Worm (Caenorhabditis elegans) whole organism, young adult: Measurements from ENCODE around the gene dsl-5.

Experiments
- B0261.1 ChIP-seq: sonication (generic microtip); optimal IDR thresholded peaks from 2 replicates; lab custom pipeline; 2016; ENCODE audit warnings: mild to moderate bottlenecking, missing genetic modification characterization, moderate library complexity, missing compliant biosample characterization
- D2030.7 ChIP-seq: fragments of 200-800 bp; sonication (Bioruptor generic); IDR thresholded peaks from 2 replicates; pipeline ENCODE4 v1.3.6; 2022; ENCODE audit warnings: missing genetic modification reagents, missing genetic modification characterization, missing compliant biosample characterization
- F23B12.7 ChIP-seq: sonication (generic microtip); optimal IDR thresholded peaks from 2 replicates; lab custom pipeline; 2017; ENCODE audit warnings: missing genetic modification characterization, mild to moderate bottlenecking, missing compliant biosample characterization, antibody characterized with exemption, moderate library complexity; ENCODE audit not compliant: insufficient read depth
- F57C9.4 ChIP-seq: sonication (generic microtip); optimal IDR thresholded peaks from 2 replicates; lab custom pipeline; 2017; ENCODE audit warnings: mild to moderate bottlenecking, missing genetic modification characterization, missing compliant biosample characterization
- K12H6.12 ChIP-seq: fragments of 200-800 bp; sonication (Bioruptor generic); optimal IDR thresholded peaks from 2 replicates; lab custom pipeline; 2018; ENCODE audit warnings: mild to moderate bottlenecking, missing genetic modification characterization, missing compliant biosample characterization
- Y56A3A.18 ChIP-seq: fragments of 200-800 bp; sonication (Bioruptor generic); IDR thresholded peaks from 2 replicates; pipeline ENCODE4 v1.3.6; 2022; ENCODE audit warnings: missing genetic modification reagents, missing genetic modification characterization, missing compliant biosample characterization
- akir-1 ChIP-seq: fragments of 200-800 bp; sonication (Bioruptor generic); optimal IDR thresholded peaks from 2 replicates; lab custom pipeline; 2018; ENCODE audit warnings: mild to moderate bottlenecking, missing genetic modification characterization, moderate library complexity, missing compliant biosample characterization
- ama-1 ChIP-seq, 3 experiments: fragments of 150-350 bp in 1 of 3; sonication (generic microtip) in 2 of 3; optimal IDR thresholded peaks; 2 replicates each; lab custom pipeline; 2014 to 2018; ENCODE audit warnings: missing biosample characterization in 2 of 3, missing genetic modification characterization in 2 of 3, missing genetic modification reagents in 2 of 3
- athp-1 ChIP-seq: sonication (generic microtip); optimal IDR thresholded peaks from 2 replicates; lab custom pipeline; 2017; ENCODE audit warnings: mild to moderate bottlenecking, missing genetic modification characterization, missing compliant biosample characterization
- attf-3 ChIP-seq: fragments of 200-800 bp; sonication (Bioruptor generic); conservative IDR thresholded peaks from 2 replicates; pipeline ENCODE4 v1.3.6; 2022; ENCODE audit warnings: missing genetic modification reagents, missing genetic modification characterization, missing compliant biosample characterization
- attf-5 ChIP-seq: fragments of 200-800 bp; sonication (Bioruptor generic); optimal IDR thresholded peaks from 2 replicates; lab custom pipeline; 2018; ENCODE audit warnings: mild to moderate bottlenecking, missing genetic modification characterization, missing compliant biosample characterization
- attf-6 ChIP-seq: fragments of 200-800 bp; sonication (Bioruptor generic); IDR thresholded peaks from 2 replicates; pipeline ENCODE4 v1.3.6; 2022; ENCODE audit warnings: missing genetic modification reagents, missing genetic modification characterization, missing compliant biosample characterization
- cebp-1 ChIP-seq, 2 experiments: fragments of 200-800 bp in 1 of 2; sonication (Bioruptor generic) in 1 of 2; sonication (generic microtip) in 1 of 2; IDR thresholded peaks in 1 of 2; optimal IDR thresholded peaks in 1 of 2; 2 replicates each; pipeline versions ENCODE4 v1.3.6 to Lab custom; 2017 to 2022; ENCODE audit warnings: missing compliant biosample characterization in 2 of 2, missing genetic modification characterization in 2 of 2, mild to moderate bottlenecking in 1 of 2, missing genetic modification reagents in 1 of 2, moderate library complexity in 1 of 2
- ceh-100 ChIP-seq: fragments of 200-800 bp; sonication (Bioruptor generic); IDR thresholded peaks from 2 replicates; pipeline ENCODE4 v1.3.6; 2022; ENCODE audit warnings: missing genetic modification reagents, missing genetic modification characterization, missing compliant biosample characterization
- ceh-91 ChIP-seq: fragments of 200-800 bp; sonication (Bioruptor generic); IDR thresholded peaks from 2 replicates; pipeline ENCODE4 v1.3.6; 2022; ENCODE audit warnings: missing genetic modification reagents, missing genetic modification characterization, missing compliant biosample characterization
- die-1 ChIP-seq: sonication (generic microtip); optimal IDR thresholded peaks from 2 replicates; lab custom pipeline; 2016; ENCODE audit warnings: missing genotype, mild to moderate bottlenecking, missing genetic modification characterization, missing compliant biosample characterization
- dox-1 ChIP-seq: fragments of 200-800 bp; sonication (Bioruptor generic); IDR thresholded peaks from 2 replicates; pipeline ENCODE4 v1.3.6; 2022; ENCODE audit warnings: missing genetic modification reagents, missing genetic modification characterization, missing compliant biosample characterization
- dpl-1 ChIP-seq: fragments of 150-350 bp; optimal IDR thresholded peaks from 2 replicates; lab custom pipeline; 2014; ENCODE audit warnings: missing biosample characterization, missing genetic modification reagents, missing genetic modification characterization
- efl-1 ChIP-seq: fragments of 150-350 bp; optimal IDR thresholded peaks from 2 replicates; lab custom pipeline; 2014; ENCODE audit warnings: missing biosample characterization, missing genetic modification reagents, missing genetic modification characterization
- egl-44 ChIP-seq: fragments of 200-800 bp; sonication (Bioruptor generic); IDR thresholded peaks from 2 replicates; pipeline ENCODE4 v1.3.6; 2022; ENCODE audit warnings: missing genetic modification reagents, missing genetic modification characterization, missing compliant biosample characterization
- hsf-1 ChIP-seq: fragments of 200-800 bp; sonication (Bioruptor generic); IDR thresholded peaks from 2 replicates; pipeline ENCODE4 v1.3.6; 2022; ENCODE audit warnings: missing genetic modification reagents, missing genetic modification characterization, missing compliant biosample characterization
- lag-1 ChIP-seq: fragments of 200-800 bp; sonication (Bioruptor generic); IDR thresholded peaks from 2 replicates; pipeline ENCODE4 v1.3.6; 2022; ENCODE audit warnings: missing genetic modification reagents, missing genetic modification characterization, missing compliant biosample characterization
- let-607 ChIP-seq, 2 experiments: fragments of 200-800 bp in 1 of 2; sonication (Bioruptor generic) in 1 of 2; sonication (generic microtip) in 1 of 2; optimal IDR thresholded peaks; 2 replicates each; lab custom pipeline; 2016 to 2018; ENCODE audit warnings: mild to moderate bottlenecking in 2 of 2, missing compliant biosample characterization in 2 of 2, missing genetic modification characterization in 2 of 2, moderate library complexity in 2 of 2, missing genotype in 1 of 2
- lin-35 ChIP-seq, 3 experiments: fragments of 150-350 bp in 2 of 3; sonication (generic microtip) in 1 of 3; optimal IDR thresholded peaks; 2 replicates each; lab custom pipeline; 2014 to 2018; ENCODE audit warnings: missing biosample characterization in 3 of 3, missing genetic modification characterization in 3 of 3, missing genetic modification reagents in 3 of 3
- lin-54 ChIP-seq: fragments of 200-800 bp; sonication (Bioruptor generic); optimal IDR thresholded peaks from 2 replicates; lab custom pipeline; 2018; ENCODE audit warnings: mild to moderate bottlenecking, missing genetic modification characterization, missing compliant biosample characterization
- lsy-27 ChIP-seq: sonication (generic microtip); optimal IDR thresholded peaks from 2 replicates; lab custom pipeline; 2017; ENCODE audit warnings: missing genetic modification characterization, mild to moderate bottlenecking, missing compliant biosample characterization, antibody characterized with exemption, missing genotype, borderline replicate concordance; ENCODE audit not compliant: insufficient read depth
- madf-6 ChIP-seq: fragments of 200-800 bp; sonication (Bioruptor generic); IDR thresholded peaks from 2 replicates; pipeline ENCODE4 v1.3.6; 2022; ENCODE audit warnings: missing genetic modification reagents, missing genetic modification characterization, missing compliant biosample characterization
- madf-8 ChIP-seq: fragments of 200-800 bp; sonication (Bioruptor generic); conservative IDR thresholded peaks from 2 replicates; pipeline ENCODE4 v1.3.6; 2022; ENCODE audit warnings: missing genetic modification reagents, missing genetic modification characterization, missing compliant biosample characterization
- mcd-1 ChIP-seq: fragments of 200-800 bp; sonication (Bioruptor generic); IDR thresholded peaks from 2 replicates; pipeline ENCODE4 v1.3.6; 2022; ENCODE audit warnings: missing genetic modification reagents, missing genetic modification characterization, missing compliant biosample characterization
- mes-4 ChIP-seq: sonication (generic microtip); optimal IDR thresholded peaks from 2 replicates; lab custom pipeline; 2016; ENCODE audit warnings: missing genotype, missing genetic modification characterization, missing compliant biosample characterization
- nfyb-1 ChIP-seq: fragments of 200-800 bp; sonication (Bioruptor generic); IDR thresholded peaks from 2 replicates; pipeline ENCODE4 v1.3.6; 2022; ENCODE audit warnings: missing genetic modification reagents, missing genetic modification characterization, missing compliant biosample characterization
- nhr-80 ChIP-seq: sonication (generic microtip); optimal IDR thresholded peaks from 2 replicates; lab custom pipeline; 2016; ENCODE audit warnings: missing genetic modification characterization, missing compliant biosample characterization
- pbrm-1 ChIP-seq: fragments of 200-800 bp; sonication (Bioruptor generic); IDR thresholded peaks from 2 replicates; pipeline ENCODE4 v1.3.6; 2022; ENCODE audit warnings: missing genetic modification reagents, missing genetic modification characterization, missing compliant biosample characterization
- pha-4 ChIP-seq: fragments of 150-350 bp; sonication (generic microtip); optimal IDR thresholded peaks from 2 replicates; lab custom pipeline; 2014; ENCODE audit warnings: missing biosample characterization, missing genetic modification reagents, missing genetic modification characterization
- repo-1 ChIP-seq: sonication (generic microtip); optimal IDR thresholded peaks from 2 replicates; lab custom pipeline; 2017; ENCODE audit warnings: mild to moderate bottlenecking, missing genetic modification characterization, missing compliant biosample characterization
- sea-2 ChIP-seq: fragments of 200-800 bp; sonication (Bioruptor generic); IDR thresholded peaks from 2 replicates; pipeline ENCODE4 v1.3.6; 2022; ENCODE audit warnings: missing genetic modification characterization, missing compliant biosample characterization
- snpc-1.3 ChIP-seq: sonication (generic microtip); optimal IDR thresholded peaks from 2 replicates; lab custom pipeline; 2017; ENCODE audit warnings: missing genetic modification characterization, mild to moderate bottlenecking, missing compliant biosample characterization, antibody characterized with exemption, moderate library complexity, missing genotype, missing genetic modification reagents; ENCODE audit not compliant: insufficient read depth
- tbp1 ChIP-seq: fragments of 200-800 bp; sonication (Bioruptor generic); optimal IDR thresholded peaks from 2 replicates; lab custom pipeline; 2018; ENCODE audit warnings: mild to moderate bottlenecking, missing genetic modification characterization, missing compliant biosample characterization
- unc-130 ChIP-seq: sonication (generic microtip); optimal IDR thresholded peaks from 2 replicates; lab custom pipeline; 2016; ENCODE audit warnings: missing genetic modification reagents, missing genetic modification characterization, missing compliant biosample characterization
- unc-62 ChIP-seq: fragments of 150-350 bp; optimal IDR thresholded peaks from 2 replicates; lab custom pipeline; 2014; ENCODE audit warnings: missing biosample characterization, missing genetic modification reagents, missing genetic modification characterization

Gene dsl-5

DNA sequence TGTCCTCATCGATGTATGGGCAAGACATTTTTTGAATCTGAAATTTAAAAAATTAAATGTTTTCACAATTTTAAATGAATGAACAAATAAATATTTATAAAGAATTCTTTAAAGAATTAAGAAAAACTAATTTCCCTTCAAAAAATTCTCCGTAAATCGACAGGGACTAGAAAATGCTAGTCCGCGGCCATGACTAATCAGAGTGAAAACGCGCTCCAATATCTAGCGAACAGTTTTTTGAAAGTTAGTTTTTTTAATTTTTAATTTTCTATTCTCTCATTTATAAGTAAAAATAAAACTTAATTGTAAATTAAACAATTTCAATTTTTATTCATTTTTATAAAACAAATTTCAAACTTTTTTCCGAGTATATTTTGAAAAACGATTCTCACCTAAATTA is 28.0 kb downstream of the dsl-5 start:
- peak; percentile 47; the same call in 1 of the 2 replicates for TF ChIP-seq D2030.7 (GFP tag; lab: Robert Waterston, UW)
- no peak for TF ChIP-seq efl-1 (GFP tag; lab: Kevin White, UChicago)
- peak; percentile 39; the same call in 1 of the 2 replicates for TF ChIP-seq mcd-1 (GFP tag; lab: Robert Waterston, UW)
- peak; percentile 8 for TF ChIP-seq snpc-1.3 (tag; lab: Kevin White, UChicago)
- TF ChIP-seq madf-6, result peak; percentile 42; the same call in 1 of the 2 replicates
- TF ChIP-seq tbp1, result no peak
- TF ChIP-seq nhr-80 (tag; lab: Kevin White, UChicago), result no peak
- TF ChIP-seq attf-5, result no peak
- TF ChIP-seq lin-35 (GFP tag; optimal IDR thresholded peaks at IDR 0.05; lab: Kevin White, UChicago), result peak in 1 of 3 experiments; percentile 57
- TF ChIP-seq ceh-91 (GFP tag; lab: Robert Waterston, UW), result no peak
- TF ChIP-seq dpl-1 (GFP tag; lab: Kevin White, UChicago), result no peak
- no peak for TF ChIP-seq akir-1 (GFP tag; lab: Kevin White, UChicago)
- no peak for TF ChIP-seq ama-1 (optimal IDR thresholded peaks at IDR 0.05; lab: Kevin White, UChicago)
- TF ChIP-seq ama-1 (GFP tag; optimal IDR thresholded peaks at IDR 0.05; lab: Kevin White, UChicago), result peak in 1 of 2 experiments; percentile 28
- TF ChIP-seq nfyb-1, result 0 out of 2 replicates have a peak, but pooled peaks have one; percentile 27
- TF ChIP-seq K12H6.12 (tag; lab: Kevin White, UChicago), result no peak
- no peak for TF ChIP-seq F57C9.4 (tag; lab: Kevin White, UChicago)
- no peak for TF ChIP-seq pha-4
- TF ChIP-seq lin-54 (GFP tag; lab: Kevin White, UChicago), result no peak
- TF ChIP-seq F23B12.7 (tag; lab: Kevin White, UChicago), result peak; percentile 27

ce11 chrIV:11592165-11592564 is 28.6 kb downstream of the dsl-5 start, which contains the start of gene spe-36:
Gene spe-36, minus strand, starts transcription at chrIV:11592265.
- no peak for TF ChIP-seq athp-1 (tag; lab: Kevin White, UChicago)
- TF ChIP-seq egl-44, result no peak
- TF ChIP-seq sea-2 (GFP tag; lab: Robert Waterston, UW), result no peak
- TF ChIP-seq, all 124 proteins: peak for 0

ce11 chrIV:11586484-11586883 is 34.3 kb downstream of the dsl-5 start:
- peak; percentile 0 for TF ChIP-seq repo-1 (tag; lab: Kevin White, UChicago)
- no peak for TF ChIP-seq hsf-1 (GFP tag; lab: Robert Waterston, UW)
- TF ChIP-seq, all 124 proteins: peak for 1

DNA sequence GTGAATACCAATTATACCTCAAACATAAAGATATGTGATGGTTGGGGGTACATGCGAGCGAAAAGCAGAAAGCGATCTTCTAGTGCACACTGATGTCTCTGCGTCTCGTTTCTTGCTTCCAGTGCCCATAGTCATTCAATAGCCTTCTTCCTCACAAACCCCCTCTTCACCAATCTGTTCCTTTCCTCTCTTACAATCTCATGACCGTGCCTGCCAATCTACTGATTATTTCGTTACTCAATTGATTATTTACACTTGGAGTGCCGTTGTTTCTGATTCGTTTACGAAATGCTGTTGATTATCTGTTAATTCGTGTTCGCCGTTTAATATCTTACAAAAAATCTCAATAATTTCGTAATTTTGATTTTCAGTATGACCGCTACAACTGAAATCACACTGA is 36.0 kb downstream of the dsl-5 start:
- TF ChIP-seq cebp-1 (GFP tag; IDR thresholded peaks at IDR 0.05; lab: Robert Waterston, UW) (no peak), cebp-1 (tag; optimal IDR thresholded peaks at IDR 0.05; lab: Kevin White, UChicago) (peak; percentile 52), efl-1 (GFP tag; lab: Kevin White, UChicago) (no peak), attf-3 (0 out of 2 replicates have a peak, but pooled peaks have one; percentile 21), D2030.7 (GFP tag; lab: Robert Waterston, UW) (no peak), attf-5 (no peak), dox-1 (GFP tag; lab: Robert Waterston, UW) (peak; percentile 21; the same call in 1 of the 2 replicates), nhr-80 (tag; lab: Kevin White, UChicago) (peak; percentile 53), lsy-27 (no peak), unc-130 (GFP tag; lab: Kevin White, UChicago) (no peak)

ce11 chrIV:11583906-11584378 is 36.9 kb downstream of the dsl-5 start, which contains the start of gene F12F6.1:
Gene F12F6.1, plus strand, starts transcription at chrIV:11583956.
- TF ChIP-seq mes-4 (tag; lab: Kevin White, UChicago) (no peak), nfyb-1 (no peak), madf-8 (GFP tag; lab: Robert Waterston, UW) (no peak), lag-1 (no peak), ceh-100 (no peak), unc-62 (GFP tag; lab: Kevin White, UChicago) (no peak), Y56A3A.18 (GFP tag; lab: Robert Waterston, UW) (no peak), pbrm-1 (GFP tag; lab: Robert Waterston, UW) (no peak), attf-3 (0 out of 2 replicates have a peak, but pooled peaks have one; percentile 37), B0261.1 (tag; lab: Kevin White, UChicago) (no peak), attf-6 (GFP tag; lab: Robert Waterston, UW) (0 out of 2 replicates have a peak, but pooled peaks have one; percentile 23), die-1 (tag; lab: Kevin White, UChicago) (no peak), madf-6 (no peak), unc-130 (GFP tag; lab: Kevin White, UChicago) (no peak), let-607 (tag; optimal IDR thresholded peaks at IDR 0.05; lab: Kevin White, UChicago) (no peak)
